In genomic region chr2L:3482712-3483111, dm6 we compare ENCODE assay signal across 5 fruit fly cellular contexts.
A peak's percentile ranks its signal among the peaks of the same experiment; 100 is the strongest.
TF ChIP-seq lines count a peak whose summit lies in the region.

No protein-coding gene starts in this region.

- no peak for TF ChIP-seq CTCF in whole organism, embryonic (GFP tag; optimal IDR thresholded peaks at IDR 0.05; lab: Kevin White, UChicago)

TF ChIP-seq in whole organism, adult, 20 proteins besides CTCF, POLR2A, EP300 and RAD21:
- TF ChIP-seq CG7045 (GFP tag; optimal IDR thresholded peaks at IDR 0.05; lab: Kevin White, UChicago) (peak; percentile 40), ovo (GFP tag; optimal IDR thresholded peaks at IDR 0.05; lab: Kevin White, UChicago) (no peak)

TF ChIP-seq in whole organism, embryonic, 481 proteins besides CTCF, POLR2A, EP300 and RAD21 (continues in another document):
- no peak for TF ChIP-seq C15 (GFP tag; IDR thresholded peaks at IDR 0.05; lab: Robert Waterston, UW)
- peak; percentile 47 for TF ChIP-seq Sox102F (GFP tag; optimal IDR thresholded peaks at IDR 0.05; lab: Kevin White, UChicago)
- TF ChIP-seq sc (optimal IDR thresholded peaks at IDR 0.05; lab: Kevin White, UChicago): no peak
- TF ChIP-seq sc (GFP tag; optimal IDR thresholded peaks at IDR 0.05; lab: Kevin White, UChicago): no peak
- no peak for TF ChIP-seq ham (GFP tag; IDR thresholded peaks at IDR 0.05; lab: Robert Waterston, UW)
- no peak for TF ChIP-seq wor (GFP tag; IDR thresholded peaks at IDR 0.05; lab: Robert Waterston, UW)
- TF ChIP-seq CG14050 (GFP tag; IDR thresholded peaks at IDR 0.05; lab: Robert Waterston, UW): no peak
- TF ChIP-seq CG11093 (GFP tag; IDR thresholded peaks at IDR 0.05; lab: Robert Waterston, UW): no peak
- TF ChIP-seq CG15601 (tag; optimal IDR thresholded peaks at IDR 0.05; lab: Kevin White, UChicago): no peak
- TF ChIP-seq Blimp-1 (GFP tag; optimal IDR thresholded peaks at IDR 0.05; lab: Kevin White, UChicago): peak; percentile 32
- TF ChIP-seq prd (optimal IDR thresholded peaks at IDR 0.05; lab: Kevin White, UChicago): no peak
- TF ChIP-seq prd (GFP tag; IDR thresholded peaks at IDR 0.05; lab: Robert Waterston, UW): peak; percentile 39; the same call in 1 of the 3 replicates
- 0 out of 3 replicates have a peak, but pooled peaks have one; percentile 30 for TF ChIP-seq ci (GFP tag; IDR thresholded peaks at IDR 0.05; lab: Robert Waterston, UW)
- no peak for TF ChIP-seq hkb (optimal IDR thresholded peaks at IDR 0.05; lab: Kevin White, UChicago)
- 0 out of 2 replicates have a peak, but pooled peaks have one; percentile 16 for TF ChIP-seq hkb (GFP tag; IDR thresholded peaks at IDR 0.05; lab: Robert Waterston, UW)
- no peak for TF ChIP-seq psq (GFP tag; optimal IDR thresholded peaks at IDR 0.05; lab: Kevin White, UChicago)
- peak; percentile 22 for TF ChIP-seq CG13424 (tag; optimal IDR thresholded peaks at IDR 0.05; lab: Kevin White, UChicago)
- 0 out of 2 replicates have a peak, but pooled peaks have one; percentile 16 for TF ChIP-seq crol (GFP tag; IDR thresholded peaks at IDR 0.05; lab: Robert Waterston, UW)
- peak; percentile 10 for TF ChIP-seq trem (tag; optimal IDR thresholded peaks at IDR 0.05; lab: Kevin White, UChicago)
- TF ChIP-seq Xrp1 (GFP tag; IDR thresholded peaks at IDR 0.05; lab: Robert Waterston, UW): peak; percentile 35; the same call in 1 of the 2 replicates
- TF ChIP-seq HLHmδ (GFP tag; optimal IDR thresholded peaks at IDR 0.05; lab: Kevin White, UChicago): no peak
- TF ChIP-seq Ptx1 (GFP tag; IDR thresholded peaks at IDR 0.05; lab: Robert Waterston, UW): peak; percentile 41; the same call in 1 of the 2 replicates

TF ChIP-seq in whole organism, prepupa, 60 proteins besides CTCF, POLR2A, EP300 and RAD21 (continues in another document):
- TF ChIP-seq Met (GFP tag; optimal IDR thresholded peaks at IDR 0.05; lab: Kevin White, UChicago) (no peak), Ets96B (tag; optimal IDR thresholded peaks at IDR 0.05; lab: Kevin White, UChicago) (no peak), eg (GFP tag; IDR thresholded peaks at IDR 0.05; lab: Robert Waterston, UW) (peak; percentile 90), vri (GFP tag; optimal IDR thresholded peaks at IDR 0.05; lab: Kevin White, UChicago) (no peak), Ets21C (GFP tag; optimal IDR thresholded peaks at IDR 0.05; lab: Kevin White, UChicago) (no peak), CG3919 (GFP tag; optimal IDR thresholded peaks at IDR 0.05; lab: Kevin White, UChicago) (peak; percentile 56), CG8119 (GFP tag; IDR thresholded peaks at IDR 0.05; lab: Robert Waterston, UW) (peak; percentile 90), dac (GFP tag; optimal IDR thresholded peaks at IDR 0.05; lab: Kevin White, UChicago) (peak; percentile 46), acj6 (GFP tag; optimal IDR thresholded peaks at IDR 0.05; lab: Kevin White, UChicago) (peak; percentile 21), Hr4 (GFP tag; optimal IDR thresholded peaks at IDR 0.05; lab: Kevin White, UChicago) (peak; percentile 76), CG31627 (GFP tag; optimal IDR thresholded peaks at IDR 0.05; lab: Kevin White, UChicago) (no peak), Sox102F (GFP tag; optimal IDR thresholded peaks at IDR 0.05; lab: Kevin White, UChicago) (no peak), CG1621 (tag; optimal IDR thresholded peaks at IDR 0.05; lab: Kevin White, UChicago) (no peak), Hr39 (GFP tag; optimal IDR thresholded peaks at IDR 0.05; lab: Kevin White, UChicago) (no peak), CG6276 (GFP tag; optimal IDR thresholded peaks at IDR 0.05; lab: Kevin White, UChicago) (peak; percentile 72), dsx (GFP tag; optimal IDR thresholded peaks at IDR 0.05; lab: Kevin White, UChicago; ENCODE audit: poor library complexity, severe bottlenecking) (peak; percentile 47), CG6854 (GFP tag; optimal IDR thresholded peaks at IDR 0.05; lab: Kevin White, UChicago) (no peak), CG8319 (GFP tag; optimal IDR thresholded peaks at IDR 0.05; lab: Kevin White, UChicago) (peak; percentile 2), CG11294 (GFP tag; IDR thresholded peaks at IDR 0.05; lab: Robert Waterston, UW) (peak; percentile 69), CG34406 (GFP tag; optimal IDR thresholded peaks at IDR 0.05; lab: Kevin White, UChicago) (no peak), CG6792 (GFP tag; optimal IDR thresholded peaks at IDR 0.05; lab: Kevin White, UChicago) (peak; percentile 28), fkh (GFP tag; optimal IDR thresholded peaks at IDR 0.05; lab: Kevin White, UChicago) (no peak), CG15336 (GFP tag; IDR thresholded peaks at IDR 0.05; lab: Robert Waterston, UW) (peak; percentile 93)

TF ChIP-seq in whole organism, pupa, 21 proteins besides CTCF, POLR2A, EP300 and RAD21:
- TF ChIP-seq Snoo (tag; optimal IDR thresholded peaks at IDR 0.05; lab: Kevin White, UChicago) (no peak), CG34367 (tag; optimal IDR thresholded peaks at IDR 0.05; lab: Kevin White, UChicago) (no peak), CG14655 (GFP tag; optimal IDR thresholded peaks at IDR 0.05; lab: Kevin White, UChicago) (peak; percentile 74), EcR (GFP tag; optimal IDR thresholded peaks at IDR 0.05; lab: Kevin White, UChicago) (no peak), CG13204 (GFP tag; optimal IDR thresholded peaks at IDR 0.05; lab: Kevin White, UChicago) (no peak), CG15710 (tag; optimal IDR thresholded peaks at IDR 0.05; lab: Kevin White, UChicago) (peak; percentile 72), Pif1B (GFP tag; optimal IDR thresholded peaks at IDR 0.05; lab: Kevin White, UChicago) (peak; percentile 13), CG10348 (GFP tag; IDR thresholded peaks at IDR 0.05; lab: Robert Waterston, UW) (peak; percentile 51; the same call in 1 of the 2 replicates), Pif1A (GFP tag; optimal IDR thresholded peaks at IDR 0.05; lab: Kevin White, UChicago) (peak; percentile 14), rn (GFP tag; IDR thresholded peaks at IDR 0.05; lab: Robert Waterston, UW) (peak; percentile 54; the same call in 1 of the 2 replicates), CG17806 (tag; optimal IDR thresholded peaks at IDR 0.05; lab: Kevin White, UChicago) (no peak), gl (tag; optimal IDR thresholded peaks at IDR 0.05; lab: Kevin White, UChicago) (no peak), fd96Ca (GFP tag; IDR thresholded peaks at IDR 0.05; lab: Robert Waterston, UW) (peak; percentile 60; the same call in 1 of the 3 replicates), CG8301 (tag; optimal IDR thresholded peaks at IDR 0.05; lab: Kevin White, UChicago) (peak; percentile 71), CG9948 (tag; optimal IDR thresholded peaks at IDR 0.05; lab: Kevin White, UChicago) (peak; percentile 56), Ets98B (GFP tag; IDR thresholded peaks at IDR 0.05; lab: Robert Waterston, UW) (peak; percentile 82), CG12605 (GFP tag; IDR thresholded peaks at IDR 0.05; lab: Robert Waterston, UW) (peak; percentile 80), CG4496 (GFP tag; IDR thresholded peaks at IDR 0.05; lab: Robert Waterston, UW) (peak; percentile 83), D1 (tag; optimal IDR thresholded peaks at IDR 0.05; lab: Kevin White, UChicago) (no peak), CG8159 (tag; optimal IDR thresholded peaks at IDR 0.05; lab: Kevin White, UChicago) (peak; percentile 73), CG32121 (GFP tag; IDR thresholded peaks at IDR 0.05; lab: Robert Waterston, UW) (peak; percentile 92)

TF ChIP-seq in whole organism, wandering third instar larva, 38 proteins besides CTCF, POLR2A, EP300 and RAD21:
- TF ChIP-seq HLH106 (tag; optimal IDR thresholded peaks at IDR 0.05; lab: Kevin White, UChicago) (peak; percentile 19), CrebA (GFP tag; optimal IDR thresholded peaks at IDR 0.05; lab: Kevin White, UChicago; ENCODE audit: borderline replicate concordance) (no peak), lola (GFP tag; optimal IDR thresholded peaks at IDR 0.05; lab: Kevin White, UChicago) (no peak), Sp1 (GFP tag; optimal IDR thresholded peaks at IDR 0.05; lab: Kevin White, UChicago) (peak; percentile 18), br (GFP tag; optimal IDR thresholded peaks at IDR 0.05; lab: Kevin White, UChicago) (no peak)
